Worm (Caenorhabditis elegans): ENCODE results near the gene spc-1.

DNA sequence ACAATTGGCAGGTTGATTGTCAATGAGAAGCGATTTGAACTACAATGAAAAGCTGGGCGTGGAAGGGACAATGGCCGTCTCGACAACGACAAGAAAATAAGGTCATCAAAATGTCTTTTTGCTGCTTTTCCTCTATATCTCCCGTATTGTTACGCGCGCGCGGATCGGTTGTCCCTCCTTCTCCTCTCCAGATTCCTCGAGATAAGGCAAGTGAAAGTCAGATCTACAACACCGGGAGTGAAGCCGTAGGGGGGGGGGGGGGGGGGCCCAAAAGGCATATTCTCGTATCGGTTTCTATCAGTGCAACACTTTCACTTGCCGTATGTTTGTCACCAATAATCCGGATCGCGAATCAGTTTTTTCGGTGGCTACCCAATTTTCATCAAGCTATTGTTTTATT lies 32.6 kb downstream of the spc-1 start, which contains the start of gene wrt-2:
- no peak for TF ChIP-seq him-1 (tag; optimal IDR thresholded peaks at IDR 0.05)
- TF ChIP-seq dao-5 (tag; optimal IDR thresholded peaks at IDR 0.05): no peak

Data from whole organism, L4/young adult.